Worm (Caenorhabditis elegans) whole organism, L4/young adult: ENCODE data around the gene emb-1.

Experiments used
- W03F9.2 ChIP-seq: fragments of 150-350 bp; optimal IDR thresholded peaks from 2 replicates; lab custom pipeline; 2014; ENCODE audit warnings: missing biosample characterization, missing genetic modification characterization
- dao-5 ChIP-seq: sonication (generic microtip); optimal IDR thresholded peaks from 2 replicates; lab custom pipeline; 2016; ENCODE audit warnings: missing genotype, missing genetic modification characterization, moderate library complexity, missing compliant biosample characterization
- him-1 ChIP-seq: sonication (generic microtip); optimal IDR thresholded peaks from 2 replicates; lab custom pipeline; 2016; ENCODE audit warnings: missing genotype, missing genetic modification reagents, missing genetic modification characterization, missing compliant biosample characterization

Gene emb-1

ce11 chrIII:5196298-5197045, 23.2 kb downstream of the emb-1 start:
- TF ChIP-seq dao-5 (tag; lab: Kevin White, UChicago), result no peak
- TF ChIP-seq him-1, result no peak
- no peak for TF ChIP-seq W03F9.2 (tag; lab: Kevin White, UChicago)

ce11 chrIII:5199577-5199976, 26.3 kb downstream of the emb-1 start, which contains the start of gene emb-8:
TSS of gene emb-8 (minus strand) at chrIII:5199677.
- TF ChIP-seq W03F9.2 (tag; lab: Kevin White, UChicago), result no peak
- no peak for TF ChIP-seq dao-5 (tag; lab: Kevin White, UChicago)
- TF ChIP-seq him-1, result no peak

- TF ChIP-seq dao-5 (tag; lab: Kevin White, UChicago) (no peak), W03F9.2 (tag; lab: Kevin White, UChicago) (no peak), him-1 (no peak)
These were observed 27.1 kb downstream of the emb-1 start for ce11 chrIII:5200349-5200748.

- no peak for TF ChIP-seq dao-5 (tag; lab: Kevin White, UChicago)
- TF ChIP-seq W03F9.2 (tag; lab: Kevin White, UChicago), result no peak
- TF ChIP-seq him-1, result no peak
These were observed 28.0 kb downstream of the emb-1 start for ce11 chrIII:5201267-5201666.

ce11 chrIII:5202641-5203040, 29.4 kb downstream of the emb-1 start:
- TF ChIP-seq him-1 (no peak), W03F9.2 (tag; lab: Kevin White, UChicago) (peak; percentile 46), dao-5 (tag; lab: Kevin White, UChicago) (no peak)

ce11 chrIII:5203310-5203709, 30.1 kb downstream of the emb-1 start:
- TF ChIP-seq him-1, result no peak
- TF ChIP-seq W03F9.2 (tag; lab: Kevin White, UChicago), result peak; percentile 8

ce11 chrIII:5206861-5207414, 33.7 kb downstream of the emb-1 start, which contains the start of gene morc-1:
TSS of gene morc-1 (minus strand) at chrIII:5206911.
- TF ChIP-seq W03F9.2 (tag; lab: Kevin White, UChicago) (no peak), him-1 (no peak), dao-5 (tag; lab: Kevin White, UChicago) (no peak)

ce11 chrIII:5208992-5209391, 35.8 kb downstream of the emb-1 start, which contains the start of gene syx-16:
TSS of gene syx-16 (minus strand) at chrIII:5209109.
- TF ChIP-seq him-1 (no peak), dao-5 (tag; lab: Kevin White, UChicago) (no peak), W03F9.2 (tag; lab: Kevin White, UChicago) (no peak)

ce11 chrIII:5210269-5210668, 37.0 kb downstream of the emb-1 start:
- TF ChIP-seq W03F9.2 (tag; lab: Kevin White, UChicago) (no peak), dao-5 (tag; lab: Kevin White, UChicago) (no peak), him-1 (no peak)

ce11 chrIII:5211137-5211648, 38.0 kb downstream of the emb-1 start:
- TF ChIP-seq W03F9.2 (tag; lab: Kevin White, UChicago), result peak; percentile 46
- peak; percentile 81 for TF ChIP-seq dao-5 (tag; lab: Kevin White, UChicago)

- TF ChIP-seq him-1 (no peak), W03F9.2 (tag; lab: Kevin White, UChicago) (no peak), dao-5 (tag; lab: Kevin White, UChicago) (no peak)
These were observed 40.9 kb downstream of the emb-1 start for ce11 chrIII:5214162-5214561.

ce11 chrIII:5215375-5215774, 42.1 kb downstream of the emb-1 start, which contains the start of gene ZC155.4:
TSS of gene ZC155.4 (minus strand) at chrIII:5215475.
- no peak for TF ChIP-seq W03F9.2 (tag; lab: Kevin White, UChicago)
- TF ChIP-seq dao-5 (tag; lab: Kevin White, UChicago), result no peak
- TF ChIP-seq him-1, result no peak

ce11 chrIII:5217511-5217910, 44.3 kb downstream of the emb-1 start, which contains the start of gene cutl-19:
TSS of gene cutl-19 (minus strand) at chrIII:5217611.
- TF ChIP-seq him-1, result no peak
- TF ChIP-seq W03F9.2 (tag; lab: Kevin White, UChicago), result no peak
- TF ChIP-seq dao-5 (tag; lab: Kevin White, UChicago), result no peak

ce11 chrIII:5218687-5219086, 45.4 kb downstream of the emb-1 start, which contains the start of gene ZC155.2:
TSS of gene ZC155.2 (plus strand) at chrIII:5218987.
- no peak for TF ChIP-seq dao-5 (tag; lab: Kevin White, UChicago)
- TF ChIP-seq W03F9.2 (tag; lab: Kevin White, UChicago), result no peak
- TF ChIP-seq him-1, result no peak
